Fruit fly (Drosophila melanogaster): ENCODE measurements around the gene mora.

Gene mora

dm6 chr3R:24161173-24161811 is 24.9 kb upstream of the mora start, which contains the start of the genes Myo95E and TBC1d7:
TSS of gene Myo95E (minus strand) at chr3R:24161498.
TSS of gene TBC1d7 (plus strand) at chr3R:24161727.
- TF ChIP-seq ovo (GFP tag; optimal IDR thresholded peaks at IDR 0.05) = peak; percentile 17
- peak; percentile 34 for TF ChIP-seq cic (GFP tag; optimal IDR thresholded peaks at IDR 0.05)
- TF ChIP-seq Clk (GFP tag; optimal IDR thresholded peaks at IDR 0.05) = peak; percentile 38
- TF ChIP-seq CG7045 (GFP tag; optimal IDR thresholded peaks at IDR 0.05) = peak; percentile 83
- peak; percentile 75 for TF ChIP-seq Mnt (GFP tag; optimal IDR thresholded peaks at IDR 0.05)
- peak; percentile 91 for TF ChIP-seq CG12768 (GFP tag; optimal IDR thresholded peaks at IDR 0.05)
- peak; percentile 50 for TF ChIP-seq tj (GFP tag; optimal IDR thresholded peaks at IDR 0.05)
- TF ChIP-seq toe (GFP tag; optimal IDR thresholded peaks at IDR 0.05) = no peak
- TF ChIP-seq CG14711 (tag; optimal IDR thresholded peaks at IDR 0.05) = peak; percentile 90
- TF ChIP-seq Hr96 (GFP tag; optimal IDR thresholded peaks at IDR 0.05) = no peak
- peak; percentile 94 for TF ChIP-seq CG7101 (tag; optimal IDR thresholded peaks at IDR 0.05)
- peak; percentile 45 for TF ChIP-seq Crg-1 (GFP tag; optimal IDR thresholded peaks at IDR 0.05)
- no peak for TF ChIP-seq kay (GFP tag; ENCODE audit: borderline replicate concordance)
- TF ChIP-seq CG11617 (GFP tag; optimal IDR thresholded peaks at IDR 0.05) = peak; percentile 86
- TF ChIP-seq cnc (optimal IDR thresholded peaks at IDR 0.05) = no peak
- TF ChIP-seq bab1 (GFP tag; optimal IDR thresholded peaks at IDR 0.05) = peak; percentile 88
- peak; percentile 91 for TF ChIP-seq CG33017 (tag; optimal IDR thresholded peaks at IDR 0.05)
- TF ChIP-seq CG5204 (GFP tag; optimal IDR thresholded peaks at IDR 0.05) = no peak
- peak; percentile 57 for TF ChIP-seq CG1620 (GFP tag; optimal IDR thresholded peaks at IDR 0.05)
- TF ChIP-seq pad (GFP tag; optimal IDR thresholded peaks at IDR 0.05) = peak; percentile 82

- TF ChIP-seq CG7045 (GFP tag; optimal IDR thresholded peaks at IDR 0.05) = no peak
- TF ChIP-seq Mnt (GFP tag; optimal IDR thresholded peaks at IDR 0.05) = peak; percentile 36
Measured at dm6 chr3R:24162774-24163555, 23.2 kb upstream of the mora start, which contains the start of gene mRpS24. TSS of gene mRpS24 (minus strand) at chr3R:24163545.

- no peak for TF ChIP-seq cnc (optimal IDR thresholded peaks at IDR 0.05)
- peak; percentile 46 for TF ChIP-seq CG12768 (GFP tag; optimal IDR thresholded peaks at IDR 0.05)
- peak; percentile 81 for TF ChIP-seq CG11617 (GFP tag; optimal IDR thresholded peaks at IDR 0.05)
- TF ChIP-seq Clk (GFP tag; optimal IDR thresholded peaks at IDR 0.05) = no peak
- peak; percentile 91 for TF ChIP-seq CG14711 (tag; optimal IDR thresholded peaks at IDR 0.05)
- peak; percentile 37 for TF ChIP-seq ovo (GFP tag; optimal IDR thresholded peaks at IDR 0.05)
- TF ChIP-seq CG5204 (GFP tag; optimal IDR thresholded peaks at IDR 0.05) = no peak
- peak; percentile 32 for TF ChIP-seq Crg-1 (GFP tag; optimal IDR thresholded peaks at IDR 0.05)
- peak; percentile 20 for TF ChIP-seq CG33017 (tag; optimal IDR thresholded peaks at IDR 0.05)
- TF ChIP-seq bab1 (GFP tag; optimal IDR thresholded peaks at IDR 0.05) = peak; percentile 50
- TF ChIP-seq Mnt (GFP tag; optimal IDR thresholded peaks at IDR 0.05) = no peak
- TF ChIP-seq CG7101 (tag; optimal IDR thresholded peaks at IDR 0.05) = peak; percentile 66
- peak; percentile 26 for TF ChIP-seq CG1620 (GFP tag; optimal IDR thresholded peaks at IDR 0.05)
- TF ChIP-seq kay (GFP tag; ENCODE audit: borderline replicate concordance) = no peak
- TF ChIP-seq tj (GFP tag; optimal IDR thresholded peaks at IDR 0.05) = peak; percentile 48
- peak; percentile 43 for TF ChIP-seq CG7045 (GFP tag; optimal IDR thresholded peaks at IDR 0.05)
- peak; percentile 36 for TF ChIP-seq pad (GFP tag; optimal IDR thresholded peaks at IDR 0.05)
- peak; percentile 12 for TF ChIP-seq cic (GFP tag; optimal IDR thresholded peaks at IDR 0.05)
- TF ChIP-seq Hr96 (GFP tag; optimal IDR thresholded peaks at IDR 0.05) = no peak
- no peak for TF ChIP-seq toe (GFP tag; optimal IDR thresholded peaks at IDR 0.05)
Measured at dm6 chr3R:24163556-24164022, 22.6 kb upstream of the mora start, which contains the start of gene Apc2. TSS of gene Apc2 (plus strand) at chr3R:24163966.

dm6 chr3R:24169362-24169761 is 16.8 kb upstream of the mora start, which contains the start of gene CG5510:
TSS of gene CG5510 (minus strand) at chr3R:24169562.
- no peak for TF ChIP-seq ovo (GFP tag; optimal IDR thresholded peaks at IDR 0.05)
- peak; percentile 33 for TF ChIP-seq Crg-1 (GFP tag; optimal IDR thresholded peaks at IDR 0.05)
- no peak for TF ChIP-seq toe (GFP tag; optimal IDR thresholded peaks at IDR 0.05)
- peak; percentile 43 for TF ChIP-seq CG1620 (GFP tag; optimal IDR thresholded peaks at IDR 0.05)
- TF ChIP-seq CG12768 (GFP tag; optimal IDR thresholded peaks at IDR 0.05) = no peak
- peak; percentile 27 for TF ChIP-seq CG11617 (GFP tag; optimal IDR thresholded peaks at IDR 0.05)
- TF ChIP-seq Clk (GFP tag; optimal IDR thresholded peaks at IDR 0.05) = no peak
- peak; percentile 40 for TF ChIP-seq Mnt (GFP tag; optimal IDR thresholded peaks at IDR 0.05)
- TF ChIP-seq CG33017 (tag; optimal IDR thresholded peaks at IDR 0.05) = no peak
- TF ChIP-seq kay (GFP tag; ENCODE audit: borderline replicate concordance) = no peak
- peak; percentile 16 for TF ChIP-seq cic (GFP tag; optimal IDR thresholded peaks at IDR 0.05)
- TF ChIP-seq bab1 (GFP tag; optimal IDR thresholded peaks at IDR 0.05) = peak; percentile 79
- TF ChIP-seq CG5204 (GFP tag; optimal IDR thresholded peaks at IDR 0.05) = no peak
- TF ChIP-seq CG7101 (tag; optimal IDR thresholded peaks at IDR 0.05) = peak; percentile 28
- TF ChIP-seq CG7045 (GFP tag; optimal IDR thresholded peaks at IDR 0.05) = no peak
- TF ChIP-seq tj (GFP tag; optimal IDR thresholded peaks at IDR 0.05) = peak; percentile 18
- peak; percentile 50 for TF ChIP-seq CG14711 (tag; optimal IDR thresholded peaks at IDR 0.05)
- no peak for TF ChIP-seq Hr96 (GFP tag; optimal IDR thresholded peaks at IDR 0.05)
- TF ChIP-seq pad (GFP tag; optimal IDR thresholded peaks at IDR 0.05) = peak; percentile 2
- TF ChIP-seq cnc (optimal IDR thresholded peaks at IDR 0.05) = peak in 1 of 2 experiments; percentile 34

- no peak for TF ChIP-seq cnc (optimal IDR thresholded peaks at IDR 0.05)
- TF ChIP-seq CG1620 (GFP tag; optimal IDR thresholded peaks at IDR 0.05) = no peak
- no peak for TF ChIP-seq CG14711 (tag; optimal IDR thresholded peaks at IDR 0.05)
- no peak for TF ChIP-seq CG33017 (tag; optimal IDR thresholded peaks at IDR 0.05)
- no peak for TF ChIP-seq tj (GFP tag; optimal IDR thresholded peaks at IDR 0.05)
- no peak for TF ChIP-seq Hr96 (GFP tag; optimal IDR thresholded peaks at IDR 0.05)
- no peak for TF ChIP-seq CG5204 (GFP tag; optimal IDR thresholded peaks at IDR 0.05)
- no peak for TF ChIP-seq Crg-1 (GFP tag; optimal IDR thresholded peaks at IDR 0.05)
- TF ChIP-seq CG7045 (GFP tag; optimal IDR thresholded peaks at IDR 0.05) = no peak
- no peak for TF ChIP-seq cic (GFP tag; optimal IDR thresholded peaks at IDR 0.05)
- no peak for TF ChIP-seq CG12768 (GFP tag; optimal IDR thresholded peaks at IDR 0.05)
- TF ChIP-seq Clk (GFP tag; optimal IDR thresholded peaks at IDR 0.05) = no peak
- no peak for TF ChIP-seq pad (GFP tag; optimal IDR thresholded peaks at IDR 0.05)
- no peak for TF ChIP-seq ovo (GFP tag; optimal IDR thresholded peaks at IDR 0.05)
- no peak for TF ChIP-seq bab1 (GFP tag; optimal IDR thresholded peaks at IDR 0.05)
- TF ChIP-seq CG11617 (GFP tag; optimal IDR thresholded peaks at IDR 0.05) = no peak
- TF ChIP-seq CG7101 (tag; optimal IDR thresholded peaks at IDR 0.05) = no peak
- no peak for TF ChIP-seq toe (GFP tag; optimal IDR thresholded peaks at IDR 0.05)
- TF ChIP-seq kay (GFP tag; ENCODE audit: borderline replicate concordance) = no peak
- TF ChIP-seq Mnt (GFP tag; optimal IDR thresholded peaks at IDR 0.05) = no peak
Measured at dm6 chr3R:24172379-24172778, 13.8 kb upstream of the mora start, which contains the start of gene CG13606. TSS of gene CG13606 (plus strand) at chr3R:24172628.
